Worm (Caenorhabditis elegans) whole organism, L2 larva: ENCODE results near the gene puf-8.

Source experiments
- C34F6.9 ChIP-seq: fragments of 150-350 bp; optimal IDR thresholded peaks from 2 replicates; lab custom pipeline; 2014; ENCODE audit warnings: missing biosample characterization, missing genetic modification characterization
- F13H6.1 ChIP-seq: sonication (generic microtip); optimal IDR thresholded peaks from 2 replicates; lab custom pipeline; 2016; ENCODE audit warnings: missing genetic modification characterization, missing compliant biosample characterization
- R02D3.7 ChIP-seq: fragments of 150-350 bp; optimal IDR thresholded peaks from 2 replicates; lab custom pipeline; 2014; ENCODE audit warnings: missing biosample characterization, missing genetic modification characterization
- Y55F3AM.14 ChIP-seq: fragments of 200-800 bp; sonication (Bioruptor generic); optimal IDR thresholded peaks from 2 replicates; lab custom pipeline; 2018; ENCODE audit warnings: mild to moderate bottlenecking, missing genetic modification characterization, missing compliant biosample characterization
- alr-1 ChIP-seq: fragments of 150-350 bp; optimal IDR thresholded peaks from 2 replicates; lab custom pipeline; 2014; ENCODE audit warnings: missing biosample characterization, missing genetic modification characterization
- aly-2 ChIP-seq: fragments of 150-350 bp; optimal IDR thresholded peaks from 2 replicates; lab custom pipeline; 2014; ENCODE audit warnings: missing biosample characterization, missing genetic modification characterization
- ama-1 ChIP-seq: fragments of 150-350 bp; optimal IDR thresholded peaks from 2 replicates; lab custom pipeline; 2018; ENCODE audit warnings: inconsistent platforms
- ceh-16 ChIP-seq: fragments of 150-350 bp; optimal IDR thresholded peaks from 2 replicates; lab custom pipeline; 2014; ENCODE audit warnings: missing biosample characterization, missing genetic modification characterization
- ceh-82 ChIP-seq: fragments of 150-350 bp; optimal IDR thresholded peaks from 2 replicates; lab custom pipeline; 2014; ENCODE audit warnings: missing biosample characterization, missing genetic modification characterization
- crh-2 ChIP-seq: sonication (generic microtip); optimal IDR thresholded peaks from 2 replicates; lab custom pipeline; 2017; ENCODE audit warnings: missing biosample characterization, missing genetic modification characterization
- dmd-4 ChIP-seq: sonication (generic microtip); optimal IDR thresholded peaks from 2 replicates; lab custom pipeline; 2017; ENCODE audit warnings: missing biosample characterization, missing genetic modification characterization
- egl-27 ChIP-seq: sonication (generic microtip); optimal IDR thresholded peaks from 3 replicates; lab custom pipeline; 2017; ENCODE audit warnings: missing biosample characterization, missing genetic modification reagents, missing genetic modification characterization
- elt-1 ChIP-seq: fragments of 150-350 bp; optimal IDR thresholded peaks from 2 replicates; lab custom pipeline; 2014; ENCODE audit warnings: missing biosample characterization, missing genetic modification characterization
- elt-3 ChIP-seq: sonication (generic microtip); optimal IDR thresholded peaks from 2 replicates; lab custom pipeline; 2017; ENCODE audit warnings: missing biosample characterization, missing genetic modification characterization
- fos-1 ChIP-seq: fragments of 150-350 bp; optimal IDR thresholded peaks from 2 replicates; lab custom pipeline; 2014; ENCODE audit warnings: missing biosample characterization, missing genetic modification characterization
- gmeb-1 ChIP-seq: fragments of 150-350 bp; optimal IDR thresholded peaks from 2 replicates; lab custom pipeline; 2014; ENCODE audit warnings: missing biosample characterization, missing genetic modification characterization
- lin-11 ChIP-seq: fragments of 150-350 bp; sonication (generic microtip); optimal IDR thresholded peaks from 2 replicates; lab custom pipeline; 2014; ENCODE audit warnings: missing biosample characterization, missing genetic modification characterization, inconsistent platforms, mixed read lengths
- lin-13 ChIP-seq: fragments of 150-350 bp; optimal IDR thresholded peaks from 2 replicates; lab custom pipeline; 2014; ENCODE audit warnings: missing biosample characterization, missing genetic modification reagents, missing genetic modification characterization
- lin-39 ChIP-seq: fragments of 150-350 bp; optimal IDR thresholded peaks from 2 replicates; lab custom pipeline; 2014; ENCODE audit warnings: missing biosample characterization, missing genetic modification reagents, missing genetic modification characterization
- lsy-2 ChIP-seq, 2 experiments: fragments of 150-350 bp in 1 of 2; sonication (generic microtip) in 1 of 2; optimal IDR thresholded peaks; 2 replicates each; lab custom pipeline; 2014 to 2017; ENCODE audit warnings: missing biosample characterization in 2 of 2, missing genetic modification characterization in 2 of 2
- mab-5 ChIP-seq: fragments of 150-350 bp; optimal IDR thresholded peaks from 2 replicates; lab custom pipeline; 2014; ENCODE audit warnings: missing biosample characterization, missing genetic modification characterization
- mbf-1 ChIP-seq: sonication (generic microtip); optimal IDR thresholded peaks from 2 replicates; lab custom pipeline; 2017; ENCODE audit warnings: missing biosample characterization, missing genetic modification characterization
- mdl-1 ChIP-seq, 2 experiments: fragments of 150-350 bp in 1 of 2; sonication (generic microtip) in 1 of 2; optimal IDR thresholded peaks; 2 replicates each; lab custom pipeline; 2017; ENCODE audit warnings: missing biosample characterization in 2 of 2, missing genetic modification characterization in 2 of 2
- nhr-10 ChIP-seq: sonication (generic microtip); optimal IDR thresholded peaks from 2 replicates; lab custom pipeline; 2017; ENCODE audit warnings: missing biosample characterization, missing genetic modification characterization
- nhr-11 ChIP-seq: fragments of 150-350 bp; optimal IDR thresholded peaks from 2 replicates; lab custom pipeline; 2014; ENCODE audit warnings: missing biosample characterization, missing genetic modification characterization
- nhr-12 ChIP-seq: fragments of 150-350 bp; optimal IDR thresholded peaks from 2 replicates; lab custom pipeline; 2014; ENCODE audit warnings: missing biosample characterization, missing genetic modification characterization
- nhr-129 ChIP-seq: fragments of 150-350 bp; optimal IDR thresholded peaks from 2 replicates; lab custom pipeline; 2014; ENCODE audit warnings: missing biosample characterization, missing genetic modification characterization
- nhr-21 ChIP-seq: fragments of 150-350 bp; optimal IDR thresholded peaks from 2 replicates; lab custom pipeline; 2014; ENCODE audit warnings: missing biosample characterization, missing genetic modification characterization
- nhr-23 ChIP-seq: fragments of 150-350 bp; optimal IDR thresholded peaks from 2 replicates; lab custom pipeline; 2014; ENCODE audit warnings: missing biosample characterization, missing genetic modification reagents, missing genetic modification characterization
- nhr-237 ChIP-seq: fragments of 150-350 bp; optimal IDR thresholded peaks from 2 replicates; lab custom pipeline; 2014; ENCODE audit warnings: missing biosample characterization, missing genetic modification characterization
- nhr-25 ChIP-seq: fragments of 150-350 bp; sonication (generic microtip); optimal IDR thresholded peaks from 3 replicates; lab custom pipeline; 2014; ENCODE audit warnings: missing biosample characterization, missing genetic modification characterization
- nhr-6 ChIP-seq: fragments of 150-350 bp; optimal IDR thresholded peaks from 2 replicates; lab custom pipeline; 2014; ENCODE audit warnings: missing biosample characterization, missing genetic modification characterization
- nhr-77 ChIP-seq: fragments of 150-350 bp; optimal IDR thresholded peaks from 2 replicates; lab custom pipeline; 2014; ENCODE audit warnings: missing biosample characterization, missing genetic modification characterization
- peb-1 ChIP-seq: fragments of 150-350 bp; optimal IDR thresholded peaks from 2 replicates; lab custom pipeline; 2014; ENCODE audit warnings: missing biosample characterization, missing genetic modification characterization
- sem-4 ChIP-seq: fragments of 150-350 bp; optimal IDR thresholded peaks from 2 replicates; lab custom pipeline; 2014; ENCODE audit warnings: missing biosample characterization, missing genetic modification reagents, missing genetic modification characterization
- skn-1 ChIP-seq: sonication (generic microtip); optimal IDR thresholded peaks from 2 replicates; lab custom pipeline; 2017; ENCODE audit warnings: missing biosample characterization, missing genetic modification characterization
- sma-3 ChIP-seq: sonication (generic microtip); optimal IDR thresholded peaks from 2 replicates; lab custom pipeline; 2016; ENCODE audit warnings: missing genetic modification reagents, missing genetic modification characterization, missing compliant biosample characterization
- sma-9 ChIP-seq, 2 experiments: fragments of 150-350 bp in 1 of 2; sonication (generic microtip) in 1 of 2; optimal IDR thresholded peaks; 2 replicates each; lab custom pipeline; 2014 to 2016; ENCODE audit warnings: missing genetic modification characterization in 2 of 2, mild to moderate bottlenecking in 1 of 2, missing biosample characterization in 1 of 2, missing compliant biosample characterization in 1 of 2, missing genetic modification reagents in 1 of 2, moderate library complexity in 1 of 2
- snpc-4 ChIP-seq: fragments of 150-350 bp; optimal IDR thresholded peaks from 2 replicates; lab custom pipeline; 2014; ENCODE audit warnings: missing biosample characterization, missing genetic modification characterization
- unc-39 ChIP-seq: fragments of 150-350 bp; optimal IDR thresholded peaks from 2 replicates; lab custom pipeline; 2014; ENCODE audit warnings: missing biosample characterization, missing genetic modification characterization
- unc-55 ChIP-seq: fragments of 150-350 bp; sonication (generic microtip); optimal IDR thresholded peaks from 3 replicates; lab custom pipeline; 2014; ENCODE audit warnings: missing biosample characterization, missing genetic modification reagents, missing genetic modification characterization
- zag-1 ChIP-seq: fragments of 150-350 bp; optimal IDR thresholded peaks from 2 replicates; lab custom pipeline; 2014; ENCODE audit warnings: missing biosample characterization, missing genetic modification characterization
- ztf-1 ChIP-seq: fragments of 200-800 bp; sonication (Bioruptor generic); conservative IDR thresholded peaks from 2 replicates; pipeline ENCODE4 v1.3.6; 2022; ENCODE audit warnings: missing genetic modification characterization, missing compliant biosample characterization
- ztf-11 ChIP-seq: sonication (generic microtip); optimal IDR thresholded peaks from 2 replicates; lab custom pipeline; 2017; ENCODE audit warnings: missing biosample characterization, missing genetic modification characterization
- ztf-4 ChIP-seq: fragments of 150-350 bp; optimal IDR thresholded peaks from 2 replicates; lab custom pipeline; 2014; ENCODE audit warnings: missing biosample characterization, missing genetic modification characterization

puf-8 gene

ce11 chrII:7337469-7337893 lies 39.4 kb upstream of the puf-8 start (continued):
- peak; percentile 50 for TF ChIP-seq Y55F3AM.14 (GFP tag; lab: Kevin White, UChicago)
- TF ChIP-seq skn-1 (tag; lab: Kevin White, UChicago) = no peak
- peak; percentile 92 for TF ChIP-seq sma-3 (GFP tag; lab: Kevin White, UChicago)
- TF ChIP-seq lin-39 (tag; lab: Kevin White, UChicago) = no peak
- no peak for TF ChIP-seq mab-5 (tag; lab: Kevin White, UChicago)
- TF ChIP-seq nhr-77 (tag; lab: Kevin White, UChicago) = no peak
- TF ChIP-seq mdl-1 (tag; optimal IDR thresholded peaks at IDR 0.05; lab: Kevin White, UChicago) = peak; percentile 73 to 87
- peak; percentile 97 for TF ChIP-seq sma-9 (GFP tag; optimal IDR thresholded peaks at IDR 0.05; lab: Kevin White, UChicago)
- TF ChIP-seq sma-9 (tag; optimal IDR thresholded peaks at IDR 0.05; lab: Kevin White, UChicago) = no peak
- peak; percentile 15 for TF ChIP-seq nhr-12 (tag; lab: Kevin White, UChicago)
- TF ChIP-seq ama-1 (lab: Kevin White, UChicago) = no peak
- TF ChIP-seq ztf-1 (GFP tag; lab: Robert Waterston, UW) = no peak
- no peak for TF ChIP-seq ceh-82

- TF ChIP-seq fos-1 (tag; lab: Kevin White, UChicago) (no peak), ztf-11 (tag; lab: Kevin White, UChicago) (no peak), nhr-6 (tag; lab: Kevin White, UChicago) (no peak), nhr-25 (tag; lab: Kevin White, UChicago) (no peak), lin-13 (no peak), lin-39 (tag; lab: Kevin White, UChicago) (no peak), gmeb-1 (tag; lab: Kevin White, UChicago) (no peak), nhr-77 (tag; lab: Kevin White, UChicago) (no peak)
Observed at ce11 chrII:7331224-7331623, 33.2 kb upstream of the puf-8 start, which contains the start of gene npax-1. TSS of gene npax-1 (minus strand) at chrII:7331324.

- peak; percentile 71 for TF ChIP-seq zag-1 (tag; lab: Kevin White, UChicago)
- peak; percentile 43 for TF ChIP-seq lin-11
- TF ChIP-seq nhr-77 (tag; lab: Kevin White, UChicago) = no peak
- TF ChIP-seq lsy-2 (tag; optimal IDR thresholded peaks at IDR 0.05; lab: Kevin White, UChicago) = peak in 1 of 2 experiments; percentile 65
- TF ChIP-seq elt-1 = no peak
- no peak for TF ChIP-seq egl-27 (tag; lab: Kevin White, UChicago)
- TF ChIP-seq F13H6.1 = peak; percentile 75
- peak; percentile 12 for TF ChIP-seq ztf-4 (tag; lab: Kevin White, UChicago)
- TF ChIP-seq ztf-1 (GFP tag; lab: Robert Waterston, UW) = no peak
- peak; percentile 48 to 53 for TF ChIP-seq mdl-1 (tag; optimal IDR thresholded peaks at IDR 0.05; lab: Kevin White, UChicago)
- TF ChIP-seq snpc-4 = no peak
- TF ChIP-seq mab-5 (tag; lab: Kevin White, UChicago) = peak; percentile 48
- TF ChIP-seq peb-1 (tag; lab: Kevin White, UChicago) = no peak
- no peak for TF ChIP-seq gmeb-1 (tag; lab: Kevin White, UChicago)
- no peak for TF ChIP-seq unc-39 (tag; lab: Kevin White, UChicago)
- TF ChIP-seq R02D3.7 (tag; lab: Kevin White, UChicago) = no peak
- TF ChIP-seq C34F6.9 (tag; lab: Kevin White, UChicago) = peak; percentile 76
- no peak for TF ChIP-seq nhr-25 (tag; lab: Kevin White, UChicago)
- TF ChIP-seq ama-1 (lab: Kevin White, UChicago) = no peak
- TF ChIP-seq sem-4 (tag; lab: Kevin White, UChicago) = peak; percentile 52
- no peak for TF ChIP-seq fos-1 (tag; lab: Kevin White, UChicago)
- TF ChIP-seq alr-1 = no peak
- no peak for TF ChIP-seq elt-3 (tag; lab: Kevin White, UChicago)
- TF ChIP-seq nhr-10 (tag; lab: Kevin White, UChicago) = no peak
- TF ChIP-seq nhr-237 (tag; lab: Kevin White, UChicago) = no peak
- peak; percentile 39 for TF ChIP-seq crh-2 (tag; lab: Kevin White, UChicago)
- no peak for TF ChIP-seq ceh-16 (tag; lab: Kevin White, UChicago)
- no peak for TF ChIP-seq mbf-1 (tag; lab: Kevin White, UChicago)
- peak; percentile 51 for TF ChIP-seq Y55F3AM.14 (GFP tag; lab: Kevin White, UChicago)
- TF ChIP-seq aly-2 = no peak
- no peak for TF ChIP-seq sma-3 (GFP tag; lab: Kevin White, UChicago)
- TF ChIP-seq dmd-4 (tag; lab: Kevin White, UChicago) = no peak
- TF ChIP-seq nhr-11 (tag; lab: Kevin White, UChicago) = no peak
- TF ChIP-seq nhr-23 = no peak
- TF ChIP-seq skn-1 (tag; lab: Kevin White, UChicago) = no peak
- TF ChIP-seq nhr-129 = peak; percentile 79
- TF ChIP-seq ztf-11 (tag; lab: Kevin White, UChicago) = no peak
- TF ChIP-seq sma-9 (GFP tag; optimal IDR thresholded peaks at IDR 0.05; lab: Kevin White, UChicago) = peak; percentile 62
- no peak for TF ChIP-seq sma-9 (tag; optimal IDR thresholded peaks at IDR 0.05; lab: Kevin White, UChicago)
- TF ChIP-seq nhr-21 (tag; lab: Kevin White, UChicago) = no peak
- no peak for TF ChIP-seq ceh-82
- TF ChIP-seq nhr-6 (tag; lab: Kevin White, UChicago) = no peak
- peak; percentile 64 for TF ChIP-seq unc-55 (GFP tag; lab: Kevin White, UChicago)
- TF ChIP-seq lin-39 (tag; lab: Kevin White, UChicago) = no peak
- TF ChIP-seq lin-13 = no peak
- TF ChIP-seq, all 48 proteins: peak for 14
Observed at ce11 chrII:7326997-7327396, 28.9 kb upstream of the puf-8 start.
